Worm (Caenorhabditis elegans) whole organism, L3 larva: Measurements from ENCODE around the gene srv-8.

Source experiments
- aly-2 ChIP-seq: fragments of 150-350 bp; optimal IDR thresholded peaks from 2 replicates; lab custom pipeline; 2014; ENCODE audit warnings: missing biosample characterization, missing genetic modification characterization
- nhr-28 ChIP-seq: fragments of 150-350 bp; optimal IDR thresholded peaks from 2 replicates; lab custom pipeline; 2014; ENCODE audit warnings: missing biosample characterization, missing genetic modification characterization
- unc-62 ChIP-seq: fragments of 150-350 bp; sonication (generic microtip); optimal IDR thresholded peaks from 4 replicates; lab custom pipeline; 2014; ENCODE audit warnings: missing biosample characterization, missing genetic modification reagents, missing genetic modification characterization

- TF ChIP-seq aly-2 (tag; lab: Kevin White, UChicago): no peak
- no peak for TF ChIP-seq nhr-28 (tag; lab: Kevin White, UChicago)
- no peak for TF ChIP-seq unc-62 (GFP tag; lab: Kevin White, UChicago)
Observed at ce11 chrV:13377130-13377529, 43.4 kb downstream of the srv-8 start.
